Fruit fly (Drosophila melanogaster): Measurements from ENCODE around the gene Prm.

DNA sequence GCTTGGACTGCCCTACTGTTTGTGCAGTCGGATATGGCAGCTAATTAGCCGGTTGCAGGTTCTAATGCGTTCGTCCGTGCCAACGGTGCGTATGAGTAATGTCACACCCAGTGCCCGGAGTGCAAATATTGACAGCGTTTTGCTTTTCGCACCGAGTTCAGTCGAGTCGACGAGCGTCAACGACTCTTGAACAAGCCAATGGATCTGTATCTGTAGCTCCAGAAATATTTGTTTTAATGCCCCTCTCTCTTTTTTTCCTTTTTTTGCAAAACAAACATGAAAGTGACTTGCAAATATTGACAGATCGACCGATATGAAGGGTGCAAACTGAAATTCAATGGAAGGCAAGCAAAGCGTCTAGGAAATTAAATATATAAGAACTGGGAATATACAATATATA is 42.7 kb downstream of the Prm start:
- TF ChIP-seq CG8478 (optimal IDR thresholded peaks at IDR 0.05), result no peak
- TF ChIP-seq EcR (GFP tag; optimal IDR thresholded peaks at IDR 0.05), result no peak

Data from whole organism.